Fruit fly (Drosophila melanogaster) whole organism, embryonic: Measurements from ENCODE around the gene CG33664.

ENCODE experiments used
- CG1603 ChIP-seq: fragments of 200-800 bp; sonication (Bioruptor generic); optimal IDR thresholded peaks from 2 replicates; lab custom pipeline; 2019; ENCODE audit warnings: missing biosample characterization, mild to moderate bottlenecking, missing genetic modification characterization, moderate library complexity
- crol ChIP-seq: fragments of 200-800 bp; sonication (Bioruptor generic); IDR thresholded peaks from 2 replicates; pipeline ENCODE4 v1.3.6; 2022; ENCODE audit warnings: missing biosample characterization, missing genetic modification characterization
- esg ChIP-seq: fragments of 200-800 bp; sonication (Bioruptor generic); conservative IDR thresholded peaks from 2 replicates; pipeline ENCODE4 v1.3.6; 2022; ENCODE audit warnings: missing biosample characterization, missing genetic modification characterization

- TF ChIP-seq crol (GFP tag; lab: Robert Waterston, UW) (peak; percentile 90), esg (GFP tag; lab: Robert Waterston, UW) (peak; percentile 31; the same call in 1 of the 2 replicates), CG1603 (tag; lab: Kevin White, UChicago) (peak; percentile 19)
These were observed 40.1 kb upstream of the CG33664 start for dm6 chrX:6343786-6344537.
